Fruit fly (Drosophila melanogaster): ENCODE results near the gene CG16700.

Gene CG16700

dm6 chrX:17142940-17143534 lies 51.4 kb downstream of the CG16700 start, which contains the start of the genes mei-217 and mei-218 (continued):
- TF ChIP-seq CG32532 (GFP tag; IDR thresholded peaks at IDR 0.05): 0 out of 2 replicates have a peak, but pooled peaks have one; percentile 17
- peak; percentile 40 for TF ChIP-seq Xbp1 (GFP tag; optimal IDR thresholded peaks at IDR 0.05)
- TF ChIP-seq CG3407 (GFP tag; optimal IDR thresholded peaks at IDR 0.05): no peak
- peak; percentile 26; the same call in 1 of the 2 replicates for TF ChIP-seq lmd (GFP tag; IDR thresholded peaks at IDR 0.05)
- TF ChIP-seq dysf (GFP tag; IDR thresholded peaks at IDR 0.05): 0 out of 3 replicates have a peak, but pooled peaks have one; percentile 20
- TF ChIP-seq Aef1 (GFP tag; IDR thresholded peaks at IDR 0.05): 0 out of 3 replicates have a peak, but pooled peaks have one; percentile 20
- no peak for TF ChIP-seq CG14050 (GFP tag; IDR thresholded peaks at IDR 0.05)
- no peak for TF ChIP-seq CG7745 (tag; optimal IDR thresholded peaks at IDR 0.05)
- peak; percentile 37; the same call in 1 of the 3 replicates for TF ChIP-seq jigr1 (GFP tag; IDR thresholded peaks at IDR 0.05)
- TF ChIP-seq zen (tag; optimal IDR thresholded peaks at IDR 0.05): peak; percentile 11
- TF ChIP-seq CG12391 (tag; optimal IDR thresholded peaks at IDR 0.05): peak; percentile 56
- 0 out of 2 replicates have a peak, but pooled peaks have one; percentile 11 for TF ChIP-seq ssp (GFP tag; IDR thresholded peaks at IDR 0.05)
- no peak for TF ChIP-seq CG11247 (GFP tag; IDR thresholded peaks at IDR 0.05)
- no peak for TF ChIP-seq CG5180 (GFP tag; optimal IDR thresholded peaks at IDR 0.05)
- TF ChIP-seq gce (GFP tag; IDR thresholded peaks at IDR 0.05): no peak
- peak; percentile 71 for TF ChIP-seq bbx (GFP tag; IDR thresholded peaks at IDR 0.05; ENCODE audit: partially characterized antibody)
- TF ChIP-seq gcm2 (GFP tag; optimal IDR thresholded peaks at IDR 0.05): no peak
- peak; percentile 37 for TF ChIP-seq Ssrp (tag; optimal IDR thresholded peaks at IDR 0.05)
- peak; percentile 68 for TF ChIP-seq amos (GFP tag; IDR thresholded peaks at IDR 0.05; ENCODE audit: partially characterized antibody)
- peak; percentile 68 for TF ChIP-seq Sry-β (GFP tag; optimal IDR thresholded peaks at IDR 0.05)
- no peak for TF ChIP-seq gsb (GFP tag; IDR thresholded peaks at IDR 0.05)
- TF ChIP-seq Hsf (GFP tag; optimal IDR thresholded peaks at IDR 0.05): peak; percentile 14
- TF ChIP-seq zen2 (GFP tag; IDR thresholded peaks at IDR 0.05; ENCODE audit: partially characterized antibody): peak; percentile 41; the same call in 1 of the 3 replicates
- TF ChIP-seq shn (GFP tag; optimal IDR thresholded peaks at IDR 0.05): no peak
- no peak for TF ChIP-seq CG5245 (GFP tag; optimal IDR thresholded peaks at IDR 0.05)
- TF ChIP-seq fd64A (GFP tag; optimal IDR thresholded peaks at IDR 0.05): no peak
- peak; percentile 50 for TF ChIP-seq Dref (GFP tag; IDR thresholded peaks at IDR 0.05)
- no peak for TF ChIP-seq CG12219 (GFP tag; optimal IDR thresholded peaks at IDR 0.05)
- TF ChIP-seq CG34224 (GFP tag; IDR thresholded peaks at IDR 0.05; ENCODE audit: partially characterized antibody): peak; percentile 58; the same call in 2 of the 3 replicates
- TF ChIP-seq CG4424 (GFP tag; optimal IDR thresholded peaks at IDR 0.05): peak; percentile 22
- TF ChIP-seq HLH4C (GFP tag; IDR thresholded peaks at IDR 0.05; ENCODE audit: partially characterized antibody): peak; percentile 70
- peak; percentile 27 for TF ChIP-seq gfzf (GFP tag; optimal IDR thresholded peaks at IDR 0.05)
- no peak for TF ChIP-seq btn (GFP tag; optimal IDR thresholded peaks at IDR 0.05)
- no peak for TF ChIP-seq CG8281 (tag; optimal IDR thresholded peaks at IDR 0.05)
- peak; percentile 59 for TF ChIP-seq stwl (tag; optimal IDR thresholded peaks at IDR 0.05)
- no peak for TF ChIP-seq TFAM (GFP tag; optimal IDR thresholded peaks at IDR 0.05)
- peak; percentile 37; the same call in 1 of the 2 replicates for TF ChIP-seq MBD-R2 (GFP tag; IDR thresholded peaks at IDR 0.05)
- peak; percentile 80 for TF ChIP-seq Sry-δ (GFP tag; optimal IDR thresholded peaks at IDR 0.05)
- TF ChIP-seq Fer1 (GFP tag; optimal IDR thresholded peaks at IDR 0.05): no peak
- no peak for TF ChIP-seq Asciz (GFP tag; optimal IDR thresholded peaks at IDR 0.05)
- no peak for TF ChIP-seq slou (GFP tag; optimal IDR thresholded peaks at IDR 0.05)
- TF ChIP-seq nerfin-2 (GFP tag; IDR thresholded peaks at IDR 0.05; ENCODE audit: partially characterized antibody): 0 out of 2 replicates have a peak, but pooled peaks have one; percentile 39
- TF ChIP-seq phol (tag; optimal IDR thresholded peaks at IDR 0.05): peak; percentile 41
- no peak for TF ChIP-seq pros (GFP tag; optimal IDR thresholded peaks at IDR 0.05)
- peak; percentile 68 for TF ChIP-seq hbn (GFP tag; IDR thresholded peaks at IDR 0.05; ENCODE audit: partially characterized antibody)
- no peak for TF ChIP-seq Max (GFP tag; optimal IDR thresholded peaks at IDR 0.05)
- TF ChIP-seq CG30403 (GFP tag; optimal IDR thresholded peaks at IDR 0.05): peak; percentile 53
- TF ChIP-seq CG12104 (GFP tag; optimal IDR thresholded peaks at IDR 0.05): no peak
- TF ChIP-seq CG2116 (GFP tag; optimal IDR thresholded peaks at IDR 0.05): peak; percentile 63
